Fruit fly (Drosophila melanogaster) S2 (cell line): Measurements from ENCODE around the gene aph-1.

ENCODE experiments used
- CG8478 ChIP-seq: fragments of >200 bp; optimal IDR thresholded peaks from 2 replicates; lab custom pipeline; 2018
- CTCF ChIP-seq, 2 experiments: fragments of >200 bp; optimal IDR thresholded peaks; 2 replicates each; lab custom pipeline; 2018

DNA sequence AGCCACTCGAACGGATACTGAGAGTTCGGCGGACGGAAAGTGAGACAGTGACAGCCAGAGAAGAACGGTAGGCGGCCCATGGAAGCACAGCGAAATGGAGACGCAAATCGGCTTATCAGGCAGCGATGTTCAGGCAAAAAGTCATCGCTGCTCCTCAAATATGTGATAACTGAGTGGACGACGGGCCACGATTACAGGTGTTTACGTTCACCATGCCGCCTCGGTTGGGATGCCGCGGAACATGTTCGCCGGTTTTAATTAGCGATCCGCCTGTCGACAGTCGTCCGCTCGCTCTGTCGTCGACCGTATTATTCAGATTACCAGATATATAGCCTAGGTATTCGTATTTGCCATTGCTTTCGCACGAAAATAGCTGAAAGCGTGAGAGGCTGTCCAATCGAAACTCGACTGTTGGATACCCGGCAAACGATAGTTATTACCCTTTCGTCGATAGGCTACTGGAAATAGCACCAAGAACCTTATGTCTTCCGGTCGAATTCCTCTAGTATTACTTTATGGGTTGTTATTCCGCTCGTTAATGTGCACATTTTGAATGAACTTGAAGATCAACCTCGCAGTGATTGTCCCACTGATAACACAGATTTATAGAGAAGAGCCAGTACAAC, 14.8 kb upstream of the aph-1 start:
- TF ChIP-seq CTCF (optimal IDR thresholded peaks at IDR 0.05; lab: Kevin White, UChicago), result no peak
- TF ChIP-seq CG8478, result no peak
